Worm (Caenorhabditis elegans) whole organism, midembryonic: Measurements from ENCODE around the gene C01G6.2.

Experiments used
- cog-1 ChIP-seq: sonication (generic microtip); optimal IDR thresholded peaks from 2 replicates; lab custom pipeline; 2016; ENCODE audit warnings: missing genetic modification characterization, missing compliant biosample characterization
- med-1 ChIP-seq: sonication (generic microtip); optimal IDR thresholded peaks from 2 replicates; lab custom pipeline; 2017; ENCODE audit warnings: missing genetic modification characterization, mild to moderate bottlenecking, missing compliant biosample characterization, antibody characterized with exemption, missing genetic modification reagents; ENCODE audit not compliant: insufficient read depth

DNA sequence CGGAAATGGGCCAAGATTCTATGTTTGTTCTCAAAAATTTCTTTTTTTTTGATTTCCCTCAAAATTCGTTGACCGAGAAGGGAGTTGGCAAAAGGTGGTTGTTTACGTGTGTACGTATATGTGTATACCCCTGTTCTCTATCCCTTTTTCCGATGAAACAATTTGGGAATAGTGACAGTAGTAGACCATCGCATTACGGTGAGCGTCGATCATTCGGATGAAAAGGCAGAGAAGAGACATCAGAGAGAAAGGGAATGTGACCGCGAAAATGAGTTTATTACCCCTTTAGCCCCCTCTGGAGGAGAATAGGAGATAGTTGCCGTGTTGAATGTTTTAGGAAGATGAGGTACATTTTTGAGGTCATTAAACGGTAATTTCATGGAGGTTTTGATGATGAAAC is 6.8 kb upstream of the C01G6.2 start:
- no peak for TF ChIP-seq cog-1
- no peak for TF ChIP-seq med-1 (GFP tag; lab: Kevin White, UChicago)
